Fruit fly (Drosophila melanogaster): ENCODE results near the gene CG2750.

The CG2750 gene

DNA sequence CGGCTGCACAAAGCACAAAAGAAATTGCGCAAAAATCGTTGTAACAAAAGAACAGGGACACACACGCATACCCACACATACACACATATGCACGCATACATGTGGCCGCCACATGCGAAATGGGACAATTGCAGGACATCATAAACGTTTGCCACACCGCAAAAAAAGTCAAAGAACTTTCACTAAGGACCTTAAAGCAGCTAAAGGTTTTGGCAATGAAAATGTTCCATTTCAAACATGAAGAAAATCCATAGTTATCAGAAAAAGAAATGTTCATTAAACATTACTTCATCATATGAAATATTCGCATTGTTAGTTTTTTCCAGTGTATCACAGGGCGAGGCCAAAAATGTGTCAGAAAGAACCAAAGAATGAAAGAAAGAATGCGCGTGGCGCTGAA, 24.8 kb upstream of the CG2750 start (continued):
- TF ChIP-seq rib (GFP tag; IDR thresholded peaks at IDR 0.05) (no peak), E2f2 (GFP tag; IDR thresholded peaks at IDR 0.05) (no peak), CG10274 (GFP tag; optimal IDR thresholded peaks at IDR 0.05) (no peak), pros (GFP tag; optimal IDR thresholded peaks at IDR 0.05) (no peak), nau (GFP tag; optimal IDR thresholded peaks at IDR 0.05) (no peak), CG31365 (tag; optimal IDR thresholded peaks at IDR 0.05) (no peak), B-H1 (GFP tag; IDR thresholded peaks at IDR 0.05) (no peak), Mes4 (GFP tag; optimal IDR thresholded peaks at IDR 0.05) (no peak), bab2 (GFP tag; optimal IDR thresholded peaks at IDR 0.05) (no peak), kah (GFP tag; optimal IDR thresholded peaks at IDR 0.05) (no peak), CG4854 (GFP tag; optimal IDR thresholded peaks at IDR 0.05) (no peak), Hand (GFP tag; optimal IDR thresholded peaks at IDR 0.05) (no peak), CG2116 (GFP tag; optimal IDR thresholded peaks at IDR 0.05) (no peak), CG7786 (GFP tag; optimal IDR thresholded peaks at IDR 0.05) (no peak), CG7745 (tag; optimal IDR thresholded peaks at IDR 0.05) (no peak), vvl (GFP tag; IDR thresholded peaks at IDR 0.05) (0 out of 2 replicates have a peak, but pooled peaks have one; percentile 20), CG9437 (GFP tag; optimal IDR thresholded peaks at IDR 0.05) (no peak), MBD-R2 (GFP tag; IDR thresholded peaks at IDR 0.05) (no peak), CG6854 (GFP tag; optimal IDR thresholded peaks at IDR 0.05) (no peak), H2.0 (GFP tag; IDR thresholded peaks at IDR 0.05) (peak; percentile 10; the same call in 1 of the 2 replicates), Ptx1 (GFP tag; IDR thresholded peaks at IDR 0.05) (0 out of 2 replicates have a peak, but pooled peaks have one; percentile 14), CG4360 (GFP tag; IDR thresholded peaks at IDR 0.05) (no peak), Pdp1 (GFP tag; optimal IDR thresholded peaks at IDR 0.05) (no peak), Poxn (GFP tag; IDR thresholded peaks at IDR 0.05) (no peak), Optix (GFP tag; IDR thresholded peaks at IDR 0.05) (no peak), CG8359 (GFP tag; optimal IDR thresholded peaks at IDR 0.05; ENCODE audit: borderline replicate concordance) (no peak), Hr3 (GFP tag; optimal IDR thresholded peaks at IDR 0.05) (no peak), CG30431 (GFP tag; optimal IDR thresholded peaks at IDR 0.05) (no peak), CG9797 (GFP tag; optimal IDR thresholded peaks at IDR 0.05) (no peak), Antp (GFP tag; optimal IDR thresholded peaks at IDR 0.05) (no peak), vnd (GFP tag; IDR thresholded peaks at IDR 0.05; ENCODE audit: partially characterized antibody) (no peak), ash1 (GFP tag; optimal IDR thresholded peaks at IDR 0.05) (no peak), zfh2 (GFP tag; optimal IDR thresholded peaks at IDR 0.05) (no peak), CG9727 (GFP tag; optimal IDR thresholded peaks at IDR 0.05) (no peak), E2f1 (GFP tag; IDR thresholded peaks at IDR 0.05) (no peak), CG8089 (GFP tag; optimal IDR thresholded peaks at IDR 0.05) (no peak), cad (GFP tag; optimal IDR thresholded peaks at IDR 0.05) (no peak), CG3838 (GFP tag; optimal IDR thresholded peaks at IDR 0.05) (no peak), CG9932 (GFP tag; IDR thresholded peaks at IDR 0.05) (no peak), CG7357 (GFP tag; IDR thresholded peaks at IDR 0.05) (no peak), CG15073 (GFP tag; optimal IDR thresholded peaks at IDR 0.05) (no peak), sens (GFP tag) (peak; percentile 8), maf-S (GFP tag; optimal IDR thresholded peaks at IDR 0.05) (no peak), sug (tag; optimal IDR thresholded peaks at IDR 0.05) (no peak), Gug (GFP tag; IDR thresholded peaks at IDR 0.05) (no peak), gsb-n (tag; optimal IDR thresholded peaks at IDR 0.05) (no peak), Dp (GFP tag; optimal IDR thresholded peaks at IDR 0.05) (no peak), gce (GFP tag; IDR thresholded peaks at IDR 0.05) (no peak), CG17802 (tag; optimal IDR thresholded peaks at IDR 0.05) (no peak), Stat92E (GFP tag; optimal IDR thresholded peaks at IDR 0.05) (no peak), CG14860 (GFP tag; IDR thresholded peaks at IDR 0.05; ENCODE audit: partially characterized antibody) (no peak), Sox100B (GFP tag; optimal IDR thresholded peaks at IDR 0.05) (no peak)

Data from whole organism, embryonic.